Worm (Caenorhabditis elegans): Measurements from ENCODE around the gene enpl-1.

ce11 chrIV:11160707-11161106 is 41.6 kb downstream of the enpl-1 start, which contains the start of gene C08F8.15:
- TF ChIP-seq pha-2 (tag; optimal IDR thresholded peaks at IDR 0.05) (no peak), ceh-30 (tag; optimal IDR thresholded peaks at IDR 0.05) (no peak), pax-1 (tag; optimal IDR thresholded peaks at IDR 0.05) (no peak), hlh-30 (tag; optimal IDR thresholded peaks at IDR 0.05; ENCODE audit: insufficient read depth) (no peak), sox-2 (GFP tag; IDR thresholded peaks at IDR 0.05) (no peak)

All from whole organism, late embryonic.